Worm (Caenorhabditis elegans) whole organism, midembryonic: ENCODE data around the gene wee-1.1.

ENCODE experiments used
- T22C8.4 ChIP-seq: fragments of 200-800 bp; sonication (Bioruptor generic); IDR thresholded peaks from 2 replicates; pipeline ENCODE4 v1.3.6; 2022; ENCODE audit warnings: missing genetic modification characterization, missing compliant biosample characterization
- cog-1 ChIP-seq: sonication (generic microtip); optimal IDR thresholded peaks from 2 replicates; lab custom pipeline; 2016; ENCODE audit warnings: missing genetic modification characterization, missing compliant biosample characterization
- flt-1 ChIP-seq: fragments of 200-800 bp; sonication (Bioruptor generic); IDR thresholded peaks from 2 replicates; pipeline ENCODE4 v1.3.6; 2022; ENCODE audit warnings: missing genetic modification characterization, missing compliant biosample characterization
- klf-2 ChIP-seq: fragments of 200-800 bp; sonication (Bioruptor generic); conservative IDR thresholded peaks from 2 replicates; pipeline ENCODE4 v1.3.6; 2022; ENCODE audit warnings: missing genetic modification reagents, missing genetic modification characterization, missing compliant biosample characterization
- med-1 ChIP-seq: sonication (generic microtip); optimal IDR thresholded peaks from 2 replicates; lab custom pipeline; 2017; ENCODE audit warnings: missing genetic modification characterization, mild to moderate bottlenecking, missing compliant biosample characterization, antibody characterized with exemption, missing genetic modification reagents; ENCODE audit not compliant: insufficient read depth
- ref-1 ChIP-seq: fragments of 200-800 bp; sonication (Bioruptor generic); conservative IDR thresholded peaks from 2 replicates; pipeline ENCODE4 v1.3.6; 2022; ENCODE audit warnings: missing genetic modification reagents, missing genetic modification characterization, missing compliant biosample characterization
- tab-1 ChIP-seq: fragments of 200-800 bp; sonication (Bioruptor generic); IDR thresholded peaks from 2 replicates; pipeline ENCODE4 v1.3.6; 2022; ENCODE audit warnings: missing genetic modification characterization, missing compliant biosample characterization
- ztf-23 ChIP-seq: fragments of 200-800 bp; sonication (Bioruptor generic); IDR thresholded peaks from 2 replicates; pipeline ENCODE4 v1.3.6; 2022; ENCODE audit warnings: missing genetic modification reagents, missing genetic modification characterization, missing compliant biosample characterization
- ztf-29 ChIP-seq: fragments of 200-800 bp; sonication (Bioruptor generic); IDR thresholded peaks from 2 replicates; pipeline ENCODE4 v1.3.6; 2022; ENCODE audit warnings: missing genetic modification reagents, missing genetic modification characterization, missing compliant biosample characterization

wee-1.1 gene

DNA sequence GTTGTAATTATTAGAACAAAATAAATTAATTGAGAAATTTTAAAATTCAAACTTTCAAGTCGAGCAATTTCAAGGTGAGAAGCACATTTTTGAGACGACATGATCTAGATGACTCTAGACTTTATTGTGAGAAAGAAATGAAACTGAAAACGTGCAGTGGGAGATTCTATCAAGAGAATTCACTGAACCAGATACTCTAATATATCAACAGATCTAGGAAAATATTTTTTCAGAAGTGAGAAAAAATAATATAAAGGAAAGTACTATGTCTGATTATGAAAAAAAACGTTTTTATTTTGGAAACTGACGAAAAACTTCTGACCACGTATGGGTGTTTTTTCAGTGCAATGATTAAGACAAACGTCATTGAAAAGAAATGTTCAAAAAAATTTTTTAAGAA, 42.6 kb downstream of the wee-1.1 start, which contains the start of gene sra-3:
Gene sra-3, minus strand, starts transcription at position 101 of the 400 bp plus-strand sequence.
- TF ChIP-seq T22C8.4 (GFP tag; lab: Robert Waterston, UW): no peak
- TF ChIP-seq med-1 (GFP tag; lab: Kevin White, UChicago): no peak
- no peak for TF ChIP-seq ref-1
- TF ChIP-seq ztf-29 (GFP tag; lab: Robert Waterston, UW): no peak
- no peak for TF ChIP-seq cog-1
- no peak for TF ChIP-seq tab-1
- no peak for TF ChIP-seq flt-1 (GFP tag; lab: Robert Waterston, UW)
- TF ChIP-seq klf-2 (GFP tag; lab: Robert Waterston, UW): no peak
- no peak for TF ChIP-seq ztf-23

- TF ChIP-seq cog-1 (no peak), med-1 (GFP tag; lab: Kevin White, UChicago) (no peak), tab-1 (no peak), ref-1 (no peak), klf-2 (GFP tag; lab: Robert Waterston, UW) (no peak), T22C8.4 (GFP tag; lab: Robert Waterston, UW) (no peak), ztf-29 (GFP tag; lab: Robert Waterston, UW) (no peak), ztf-23 (no peak), flt-1 (GFP tag; lab: Robert Waterston, UW) (no peak)
These were observed 45.9 kb downstream of the wee-1.1 start, which contains the start of gene sra-8 for ce11 chrII:9537429-9537828. Gene sra-8, plus strand, starts transcription at chrII:9537729.

ce11 chrII:9532011-9532410, 51.4 kb downstream of the wee-1.1 start, which contains the start of gene sra-9:
Gene sra-9, plus strand, starts transcription at chrII:9532311.
- no peak for TF ChIP-seq ztf-23
- TF ChIP-seq cog-1: no peak
- no peak for TF ChIP-seq tab-1
